Worm (Caenorhabditis elegans) whole organism, L2 larva: Measurements from ENCODE around the gene ZK180.6.

Experiments
- C34F6.9 ChIP-seq: fragments of 150-350 bp; optimal IDR thresholded peaks from 2 replicates; lab custom pipeline; 2014; ENCODE audit warnings: missing biosample characterization, missing genetic modification characterization
- lin-39 ChIP-seq: fragments of 150-350 bp; optimal IDR thresholded peaks from 2 replicates; lab custom pipeline; 2014; ENCODE audit warnings: missing biosample characterization, missing genetic modification reagents, missing genetic modification characterization
- nhr-11 ChIP-seq: fragments of 150-350 bp; optimal IDR thresholded peaks from 2 replicates; lab custom pipeline; 2014; ENCODE audit warnings: missing biosample characterization, missing genetic modification characterization
- snpc-4 ChIP-seq: fragments of 150-350 bp; optimal IDR thresholded peaks from 2 replicates; lab custom pipeline; 2014; ENCODE audit warnings: missing biosample characterization, missing genetic modification characterization

DNA sequence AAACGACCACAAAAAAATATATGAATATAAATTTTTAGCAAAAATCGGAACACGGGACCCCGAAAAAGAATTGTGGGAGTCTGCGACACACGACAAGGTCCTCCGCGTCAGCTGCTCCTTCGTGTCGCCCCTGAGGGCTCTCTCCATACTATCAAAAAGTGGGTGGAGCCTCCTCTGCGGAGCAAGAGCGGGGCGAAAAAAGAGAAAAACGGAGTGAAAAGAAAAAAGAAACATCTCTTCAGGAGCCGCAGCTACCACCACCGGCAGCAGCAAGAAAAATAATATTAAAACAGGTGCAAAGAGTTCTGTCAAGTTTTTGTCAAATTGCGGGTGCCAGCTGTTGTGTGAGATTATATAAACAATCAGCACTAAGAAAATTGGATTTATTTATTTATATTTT lies 18.2 kb downstream of the ZK180.6 start, which contains the start of gene gbb-2:
- no peak for TF ChIP-seq nhr-11
- TF ChIP-seq lin-39 (tag; lab: Kevin White, UChicago): no peak
- no peak for TF ChIP-seq snpc-4 (tag; lab: Kevin White, UChicago)
- no peak for TF ChIP-seq C34F6.9 (tag; lab: Kevin White, UChicago)
